Worm (Caenorhabditis elegans): ENCODE data around the gene ppfr-4.

DNA sequence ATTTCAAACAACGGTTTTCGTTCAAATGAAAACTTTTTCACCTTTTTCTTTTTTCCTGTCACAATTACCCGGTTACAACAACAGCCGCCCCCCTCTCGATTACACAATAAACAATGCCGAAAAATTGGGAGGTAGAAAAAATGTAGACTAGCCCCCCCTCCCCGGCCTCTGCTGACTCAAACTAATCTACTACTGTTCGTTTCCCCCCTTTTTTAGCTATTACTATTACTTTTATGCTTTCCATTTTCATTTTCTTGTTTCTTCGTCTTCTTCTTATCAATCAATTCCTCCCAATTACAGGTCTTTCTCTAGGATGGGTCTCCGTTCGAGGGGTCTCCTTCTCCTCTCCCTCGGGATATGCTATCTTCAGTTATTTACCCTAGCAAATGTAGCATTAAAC is 38.0 kb downstream of the ppfr-4 start, which contains the start of gene let-805:
- no peak for TF ChIP-seq med-1 (GFP tag; optimal IDR thresholded peaks at IDR 0.05; ENCODE audit: insufficient read depth)
- no peak for TF ChIP-seq tab-1 (GFP tag; IDR thresholded peaks at IDR 0.05)
- no peak for TF ChIP-seq flt-1 (GFP tag; IDR thresholded peaks at IDR 0.05)
- no peak for TF ChIP-seq ztf-23 (GFP tag; IDR thresholded peaks at IDR 0.05)
- no peak for TF ChIP-seq ztf-29 (GFP tag; IDR thresholded peaks at IDR 0.05)
- no peak for TF ChIP-seq cog-1 (tag; optimal IDR thresholded peaks at IDR 0.05)
- TF ChIP-seq ref-1 (GFP tag; conservative IDR thresholded peaks at IDR 0.05), result no peak
- TF ChIP-seq klf-2 (GFP tag; conservative IDR thresholded peaks at IDR 0.05), result no peak
- TF ChIP-seq T22C8.4 (GFP tag; IDR thresholded peaks at IDR 0.05), result no peak

All from whole organism, midembryonic.